Worm (Caenorhabditis elegans) whole organism, L3 larva: ENCODE measurements around the gene F08D12.15.

Experiments used
- R02D3.7 ChIP-seq: fragments of 150-350 bp; optimal IDR thresholded peaks from 2 replicates; lab custom pipeline; 2014; ENCODE audit warnings: missing biosample characterization, missing genetic modification characterization
- ama-1 ChIP-seq: fragments of 150-350 bp; optimal IDR thresholded peaks from 2 replicates; lab custom pipeline; 2018
- ceh-16 ChIP-seq: sonication (generic microtip); optimal IDR thresholded peaks from 2 replicates; lab custom pipeline; 2017; ENCODE audit warnings: missing biosample characterization, missing genetic modification characterization
- ceh-28 ChIP-seq: fragments of 150-350 bp; optimal IDR thresholded peaks from 2 replicates; lab custom pipeline; 2014; ENCODE audit warnings: missing biosample characterization, missing genetic modification reagents, missing genetic modification characterization
- ceh-9 ChIP-seq: sonication (generic microtip); optimal IDR thresholded peaks from 2 replicates; lab custom pipeline; 2018; ENCODE audit warnings: missing biosample characterization, missing genetic modification characterization
- daf-12 ChIP-seq: fragments of 150-350 bp; optimal IDR thresholded peaks from 2 replicates; lab custom pipeline; 2014; ENCODE audit warnings: missing biosample characterization, missing genetic modification reagents, missing genetic modification characterization
- elt-3 ChIP-seq, 3 experiments: fragments of 150-350 bp in 1 of 3; sonication (generic microtip) in 2 of 3; optimal IDR thresholded peaks; 2 replicates in 2 of 3; 4 replicates in 1 of 3; lab custom pipeline; 2014 to 2017; ENCODE audit warnings: missing biosample characterization in 3 of 3, missing genetic modification characterization in 3 of 3
- eor-1 ChIP-seq, 2 experiments: fragments of 150-350 bp; optimal IDR thresholded peaks; 2 replicates each; lab custom pipeline; 2014 to 2018; ENCODE audit warnings: missing biosample characterization in 2 of 2, missing genetic modification characterization in 2 of 2
- fkh-10 ChIP-seq: sonication (generic microtip); optimal IDR thresholded peaks from 2 replicates; lab custom pipeline; 2017; ENCODE audit warnings: missing biosample characterization, missing genetic modification reagents, missing genetic modification characterization
- fkh-2 ChIP-seq: fragments of 150-350 bp; optimal IDR thresholded peaks from 2 replicates; lab custom pipeline; 2014; ENCODE audit warnings: missing biosample characterization, missing genetic modification reagents, missing genetic modification characterization
- fos-1 ChIP-seq: fragments of 150-350 bp; optimal IDR thresholded peaks from 2 replicates; lab custom pipeline; 2014; ENCODE audit warnings: missing biosample characterization, missing genetic modification characterization
- hmg-11 ChIP-seq: sonication (generic microtip); optimal IDR thresholded peaks from 2 replicates; lab custom pipeline; 2016; ENCODE audit warnings: missing genetic modification characterization, missing compliant biosample characterization
- jun-1 ChIP-seq: fragments of 150-350 bp; optimal IDR thresholded peaks from 2 replicates; lab custom pipeline; 2014; ENCODE audit warnings: missing biosample characterization, missing genetic modification reagents, missing genetic modification characterization
- lin-15B ChIP-seq: fragments of 150-350 bp; optimal IDR thresholded peaks from 2 replicates; lab custom pipeline; 2014; ENCODE audit warnings: missing biosample characterization, missing genetic modification characterization
- lin-39 ChIP-seq: fragments of 150-350 bp; optimal IDR thresholded peaks from 2 replicates; lab custom pipeline; 2018; ENCODE audit warnings: missing biosample characterization, missing genetic modification reagents, missing genetic modification characterization
- lsy-12 ChIP-seq: sonication (generic microtip); optimal IDR thresholded peaks from 2 replicates; lab custom pipeline; 2016; ENCODE audit warnings: mild to moderate bottlenecking, missing genetic modification characterization, missing compliant biosample characterization
- mdl-1 ChIP-seq: fragments of 150-350 bp; optimal IDR thresholded peaks from 2 replicates; lab custom pipeline; 2014; ENCODE audit warnings: missing biosample characterization, missing genetic modification characterization
- mml-1 ChIP-seq: fragments of 150-350 bp; sonication (generic microtip); optimal IDR thresholded peaks from 3 replicates; lab custom pipeline; 2014; ENCODE audit warnings: missing biosample characterization, missing genetic modification characterization
- nfya-1 ChIP-seq: sonication (generic microtip); optimal IDR thresholded peaks from 2 replicates; lab custom pipeline; 2017; ENCODE audit warnings: missing genetic modification characterization, mild to moderate bottlenecking, missing compliant biosample characterization, antibody characterized with exemption, moderate library complexity; ENCODE audit not compliant: insufficient read depth
- nhr-11 ChIP-seq: fragments of 150-350 bp; optimal IDR thresholded peaks from 2 replicates; lab custom pipeline; 2014; ENCODE audit warnings: missing biosample characterization, missing genetic modification characterization
- nhr-12 ChIP-seq: fragments of 150-350 bp; optimal IDR thresholded peaks from 2 replicates; lab custom pipeline; 2014; ENCODE audit warnings: missing biosample characterization, missing genetic modification characterization
- nhr-23 ChIP-seq: fragments of 150-350 bp; optimal IDR thresholded peaks from 2 replicates; lab custom pipeline; 2014; ENCODE audit warnings: missing biosample characterization, missing genetic modification reagents, missing genetic modification characterization
- nhr-237 ChIP-seq: fragments of 150-350 bp; optimal IDR thresholded peaks from 2 replicates; lab custom pipeline; 2014; ENCODE audit warnings: missing biosample characterization, missing genetic modification characterization
- nhr-25 ChIP-seq: sonication (generic microtip); optimal IDR thresholded peaks from 2 replicates; lab custom pipeline; 2017; ENCODE audit warnings: missing biosample characterization, missing genetic modification characterization
- nhr-67 ChIP-seq: fragments of 150-350 bp; optimal IDR thresholded peaks from 2 replicates; lab custom pipeline; 2014; ENCODE audit warnings: missing biosample characterization, missing genetic modification characterization
- tbx-2 ChIP-seq: sonication (generic microtip); optimal IDR thresholded peaks from 2 replicates; lab custom pipeline; 2016; ENCODE audit warnings: mild to moderate bottlenecking, missing genetic modification characterization, missing compliant biosample characterization
- ztf-11 ChIP-seq: fragments of 150-350 bp; optimal IDR thresholded peaks from 2 replicates; lab custom pipeline; 2014; ENCODE audit warnings: missing biosample characterization, missing genetic modification characterization
- ztf-4 ChIP-seq: fragments of 150-350 bp; optimal IDR thresholded peaks from 2 replicates; lab custom pipeline; 2014; ENCODE audit warnings: missing biosample characterization, missing genetic modification characterization

The F08D12.15 gene

DNA sequence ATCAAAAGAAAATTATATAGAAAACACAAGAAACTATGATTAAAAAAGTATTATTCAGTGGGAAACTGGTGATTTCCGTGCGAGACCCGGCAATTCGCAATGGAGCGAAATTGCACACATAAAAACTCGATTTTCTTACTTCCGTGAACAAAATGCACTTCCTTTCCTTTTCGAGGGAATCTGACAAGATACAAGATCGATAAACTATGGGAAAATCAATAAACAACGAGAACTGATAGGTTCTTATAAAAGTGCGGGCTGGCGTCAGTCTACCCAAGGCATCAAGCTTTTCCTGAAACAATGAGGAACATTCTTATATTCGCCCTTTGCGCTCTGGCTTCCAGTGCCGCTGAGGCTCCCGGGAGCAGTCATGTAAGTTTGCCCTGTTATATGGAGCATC lies 13.4 kb upstream of the F08D12.15 start, which contains the start of gene F29A7.3:
TSS of gene F29A7.3 (plus strand) at position 301 of the 400 bp plus-strand sequence.
- TF ChIP-seq tbx-2 (tag; lab: Kevin White, UChicago) = no peak
- no peak for TF ChIP-seq lin-15B

ce11 chrII:2754595-2754994 lies 11.8 kb upstream of the F08D12.15 start:
- TF ChIP-seq lin-39 (tag; lab: Kevin White, UChicago) = no peak
- TF ChIP-seq ceh-16 (tag; lab: Kevin White, UChicago) = no peak
- no peak for TF ChIP-seq jun-1
- no peak for TF ChIP-seq elt-3 (tag; optimal IDR thresholded peaks at IDR 0.05; lab: Kevin White, UChicago)
- TF ChIP-seq nhr-12 (tag; lab: Kevin White, UChicago) = no peak
- TF ChIP-seq nhr-11 = no peak
- no peak for TF ChIP-seq nhr-25 (tag; lab: Kevin White, UChicago)
- no peak for TF ChIP-seq nhr-67

DNA sequence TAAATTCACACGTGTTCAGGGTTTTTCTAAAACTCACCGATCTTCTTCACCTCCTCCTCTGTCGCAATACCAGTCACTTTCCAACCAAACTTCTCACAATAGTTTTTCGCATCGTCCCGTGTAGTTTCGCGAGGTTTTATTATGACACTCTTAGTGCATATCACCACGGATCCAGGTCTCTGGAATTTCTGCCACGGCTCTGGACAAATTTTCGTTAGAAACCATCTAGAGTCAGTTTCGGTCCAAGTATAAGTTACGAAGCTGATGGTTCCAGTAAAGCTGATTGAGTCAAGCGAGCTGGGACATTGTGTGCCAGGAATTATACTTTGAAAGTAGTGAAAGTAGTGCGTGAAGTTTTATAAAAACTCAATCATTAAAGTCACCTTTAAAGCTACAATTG lies 10.1 kb upstream of the F08D12.15 start:
- no peak for TF ChIP-seq nfya-1 (tag; lab: Kevin White, UChicago)

DNA sequence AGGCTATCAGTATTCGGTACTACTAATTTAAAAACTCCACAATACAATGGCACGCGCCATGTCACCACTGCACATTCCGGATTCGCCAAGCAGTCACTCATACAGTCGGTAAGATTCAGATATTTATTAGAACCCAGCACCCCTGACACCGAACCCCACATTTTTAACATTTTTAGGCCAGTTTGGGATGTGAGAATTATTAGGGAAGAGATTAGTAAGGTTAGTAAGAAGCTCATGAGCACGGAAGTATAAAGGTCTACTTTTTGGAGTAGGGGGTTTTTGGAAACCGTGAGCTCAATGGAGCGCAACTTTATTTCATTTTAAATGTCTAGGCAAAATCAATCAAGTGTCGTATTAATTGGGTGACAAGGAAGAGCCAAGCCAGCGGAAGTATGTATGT lies 8.5 kb upstream of the F08D12.15 start, which contains the start of gene F29A7.8:
TSS of gene F29A7.8 (minus strand) at position 101 of the 400 bp plus-strand sequence.
- TF ChIP-seq jun-1 (no peak), nhr-237 (tag; lab: Kevin White, UChicago) (no peak), tbx-2 (tag; lab: Kevin White, UChicago) (no peak), ceh-9 (no peak), eor-1 (tag; optimal IDR thresholded peaks at IDR 0.05; lab: Kevin White, UChicago) (no peak), ama-1 (lab: Kevin White, UChicago) (no peak), mdl-1 (tag; lab: Kevin White, UChicago) (no peak)
- TF ChIP-seq, all 47 proteins: peak for 0

ce11 chrII:2758476-2758875 lies 8.0 kb upstream of the F08D12.15 start, which contains the start of gene fbxb-107:
Gene fbxb-107 (plus strand): TSS chrII:2758772.
- no peak for TF ChIP-seq fos-1

DNA sequence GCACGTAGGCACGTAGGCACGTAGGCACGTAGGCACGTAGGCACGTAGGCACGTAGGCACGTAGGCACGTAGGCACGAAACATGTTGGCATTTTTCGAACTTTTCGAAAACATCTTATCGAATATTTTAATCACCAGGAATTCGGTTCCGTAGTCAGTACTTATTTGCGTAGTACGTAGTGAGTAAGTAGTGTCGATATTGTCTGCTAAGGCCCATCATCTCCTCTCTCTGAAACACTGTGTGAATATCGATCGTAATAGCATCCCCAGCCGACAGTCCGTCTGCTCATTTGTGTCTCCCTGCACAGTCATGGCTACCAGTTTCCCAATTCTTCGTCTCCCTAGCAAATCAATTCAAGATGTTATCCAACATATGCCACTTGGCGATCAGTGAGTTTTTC lies 4.3 kb upstream of the F08D12.15 start, which contains the start of gene fbxb-106:
TSS of gene fbxb-106 (plus strand) at position 301 of the 400 bp plus-strand sequence.
- TF ChIP-seq ceh-28 (tag; lab: Kevin White, UChicago) (no peak), ztf-4 (tag; lab: Kevin White, UChicago) (no peak), eor-1 (tag; optimal IDR thresholded peaks at IDR 0.05; lab: Kevin White, UChicago) (no peak), ceh-16 (tag; lab: Kevin White, UChicago) (no peak), nfya-1 (tag; lab: Kevin White, UChicago) (no peak), ztf-11 (tag; lab: Kevin White, UChicago) (no peak), R02D3.7 (no peak), nhr-11 (no peak), lsy-12 (tag; lab: Kevin White, UChicago) (no peak), fkh-10 (GFP tag; lab: Kevin White, UChicago) (no peak), hmg-11 (tag; lab: Kevin White, UChicago) (no peak), fos-1 (no peak), lin-15B (no peak)

- TF ChIP-seq ceh-28 (tag; lab: Kevin White, UChicago) (no peak), nhr-23 (tag; lab: Kevin White, UChicago) (no peak), mml-1 (tag; lab: Kevin White, UChicago) (no peak), fkh-2 (tag; lab: Kevin White, UChicago) (no peak), tbx-2 (tag; lab: Kevin White, UChicago) (no peak), nhr-67 (no peak), daf-12 (no peak), hmg-11 (tag; lab: Kevin White, UChicago) (no peak), fkh-10 (GFP tag; lab: Kevin White, UChicago) (no peak), ztf-4 (tag; lab: Kevin White, UChicago) (no peak), fos-1 (no peak), nhr-25 (tag; lab: Kevin White, UChicago) (no peak), elt-3 (tag; optimal IDR thresholded peaks at IDR 0.05; lab: Kevin White, UChicago) (no peak)
Observed at ce11 chrII:2764664-2765063, 1.8 kb upstream of the F08D12.15 start, which contains the start of gene fbxb-108. Gene fbxb-108 (plus strand): TSS chrII:2764964.
